Worm (Caenorhabditis elegans) whole organism, L1 larva: Measurements from ENCODE around the gene crb-3.

ENCODE experiments used
- nhr-11 ChIP-seq: fragments of 150-350 bp; optimal IDR thresholded peaks from 2 replicates; lab custom pipeline; 2014; ENCODE audit warnings: missing biosample characterization, missing genetic modification characterization
- nhr-20 ChIP-seq: sonication (generic microtip); optimal IDR thresholded peaks from 2 replicates; lab custom pipeline; 2016; ENCODE audit warnings: mild to moderate bottlenecking, missing genetic modification characterization, missing compliant biosample characterization
- nhr-76 ChIP-seq: sonication (generic microtip); optimal IDR thresholded peaks from 2 replicates; lab custom pipeline; 2017; ENCODE audit warnings: missing biosample characterization, missing genetic modification characterization
- snpc-4 ChIP-seq: fragments of 150-350 bp; optimal IDR thresholded peaks from 2 replicates; lab custom pipeline; 2014; ENCODE audit warnings: missing biosample characterization, missing genetic modification characterization

ce11 chrX:9233805-9234204 lies 30.2 kb downstream of the crb-3 start:
- no peak for TF ChIP-seq nhr-11 (tag; lab: Kevin White, UChicago)
- no peak for TF ChIP-seq snpc-4 (tag; lab: Kevin White, UChicago)
- no peak for TF ChIP-seq nhr-76 (tag; lab: Kevin White, UChicago)
- TF ChIP-seq nhr-20 (tag; lab: Kevin White, UChicago): no peak
